Fruit fly (Drosophila melanogaster) whole organism, embryonic: ENCODE data around the gene CG43165.
A peak's percentile ranks its signal among the peaks of the same experiment; 100 is the strongest.

Source experiments
- BEAF-32 ChIP-seq: fragments of 200-800 bp; sonication (Bioruptor generic); optimal IDR thresholded peaks from 3 replicates; lab custom pipeline; 2017; ENCODE audit warnings: missing biosample characterization, missing genetic modification characterization, mild to moderate bottlenecking, moderate library complexity, missing genetic modification reagents
- Bgb ChIP-seq: fragments of 200-800 bp; sonication (Bioruptor generic); IDR thresholded peaks from 2 replicates; pipeline ENCODE4 v1.3.6; 2022; ENCODE audit warnings: missing biosample characterization, missing genetic modification characterization; ENCODE audit not compliant: partially characterized antibody
- CG1024 ChIP-seq: fragments of 200-800 bp; sonication (Bioruptor generic); IDR thresholded peaks from 2 replicates; pipeline ENCODE4 v1.3.6; 2022; ENCODE audit warnings: missing biosample characterization, missing genetic modification characterization
- CG10267 ChIP-seq: fragments of 200-800 bp; sonication (Bioruptor generic); optimal IDR thresholded peaks from 2 replicates; lab custom pipeline; 2018; ENCODE audit warnings: missing biosample characterization, mild to moderate bottlenecking, missing genetic modification characterization, moderate library complexity
- CG10366 ChIP-seq: fragments of 200-800 bp; sonication (Bioruptor generic); IDR thresholded peaks from 2 replicates; pipeline ENCODE4 v1.3.6; 2022; ENCODE audit warnings: missing biosample characterization, missing genetic modification characterization
- CG10565 ChIP-seq: fragments of 200-800 bp; sonication (Bioruptor generic); optimal IDR thresholded peaks from 3 replicates; lab custom pipeline; 2016; ENCODE audit warnings: missing biosample characterization, mild to moderate bottlenecking, missing genetic modification characterization
- CG11093 ChIP-seq: fragments of 200-800 bp; sonication (Bioruptor generic); IDR thresholded peaks from 3 replicates; pipeline ENCODE4 v1.3.6; 2022; ENCODE audit warnings: missing biosample characterization, missing genetic modification characterization
- CG11247 ChIP-seq: fragments of 200-800 bp; sonication (Bioruptor generic); IDR thresholded peaks from 2 replicates; pipeline ENCODE4 v1.3.6; 2022; ENCODE audit warnings: missing biosample characterization, missing genetic modification characterization
- CG11723 ChIP-seq: fragments of 200-800 bp; sonication (Bioruptor generic); optimal IDR thresholded peaks from 2 replicates; lab custom pipeline; 2017; ENCODE audit warnings: missing biosample characterization, mild to moderate bottlenecking, missing genetic modification characterization
- CG12659 ChIP-seq: fragments of 200-800 bp; sonication (Bioruptor generic); optimal IDR thresholded peaks from 3 replicates; lab custom pipeline; 2017; ENCODE audit warnings: mild to moderate bottlenecking, missing biosample characterization, missing genetic modification reagents, missing genetic modification characterization
- CG13775 ChIP-seq: fragments of 200-800 bp; sonication (Bioruptor generic); optimal IDR thresholded peaks from 3 replicates; lab custom pipeline; 2017; ENCODE audit warnings: missing biosample characterization, mild to moderate bottlenecking, missing genetic modification characterization
- CG14710 ChIP-seq: fragments of 200-800 bp; sonication (Bioruptor generic); optimal IDR thresholded peaks from 3 replicates; lab custom pipeline; 2019; ENCODE audit warnings: missing biosample characterization, mild to moderate bottlenecking, missing genetic modification characterization, moderate library complexity
- CG17829 ChIP-seq: fragments of 200-800 bp; optimal IDR thresholded peaks from 2 replicates; lab custom pipeline; 2019; ENCODE audit warnings: missing biosample characterization, mild to moderate bottlenecking, missing genetic modification characterization, moderate library complexity
- CG18011 ChIP-seq: fragments of 200-800 bp; sonication (Bioruptor generic); optimal IDR thresholded peaks from 2 replicates; lab custom pipeline; 2017; ENCODE audit warnings: missing biosample characterization, missing genetic modification characterization, mild to moderate bottlenecking, moderate library complexity, missing genotype
- CG2116 ChIP-seq: fragments of 200-800 bp; sonication (Bioruptor generic); optimal IDR thresholded peaks from 3 replicates; lab custom pipeline; 2018; ENCODE audit warnings: missing biosample characterization, mild to moderate bottlenecking, missing genetic modification characterization
- CG33213 ChIP-seq: fragments of 200-800 bp; sonication (Bioruptor generic); optimal IDR thresholded peaks from 3 replicates; lab custom pipeline; 2016; ENCODE audit warnings: missing biosample characterization, missing genetic modification characterization
- CG42726 ChIP-seq: fragments of 200-800 bp; sonication (Bioruptor generic); IDR thresholded peaks from 2 replicates; pipeline ENCODE4 v1.3.6; 2022; ENCODE audit warnings: missing biosample characterization, missing genetic modification characterization; ENCODE audit not compliant: partially characterized antibody
- CG4617 ChIP-seq: fragments of 200-800 bp; sonication (Bioruptor generic); optimal IDR thresholded peaks from 3 replicates; lab custom pipeline; 2016; ENCODE audit warnings: missing biosample characterization, missing genetic modification characterization, borderline replicate concordance
- CG4854 ChIP-seq: fragments of 200-800 bp; sonication (Bioruptor generic); optimal IDR thresholded peaks from 2 replicates; lab custom pipeline; 2016; ENCODE audit warnings: missing biosample characterization, missing genetic modification characterization, inconsistent platforms
- CG6765 ChIP-seq: fragments of 200-800 bp; sonication (Bioruptor generic); optimal IDR thresholded peaks from 3 replicates; lab custom pipeline; 2017; ENCODE audit warnings: missing biosample characterization, mild to moderate bottlenecking, missing genetic modification characterization
- CG7786 ChIP-seq: fragments of 200-800 bp; sonication (Bioruptor generic); optimal IDR thresholded peaks from 2 replicates; lab custom pipeline; 2016; ENCODE audit warnings: missing biosample characterization, missing genetic modification characterization
- CG8765 ChIP-seq: fragments of 200-800 bp; sonication (Bioruptor generic); IDR thresholded peaks from 2 replicates; pipeline ENCODE4 v1.3.6; 2022; ENCODE audit warnings: missing biosample characterization, missing genetic modification characterization
- CG9876 ChIP-seq: fragments of 200-800 bp; sonication (Bioruptor generic); optimal IDR thresholded peaks from 2 replicates; lab custom pipeline; 2016; ENCODE audit warnings: missing biosample characterization, missing genetic modification characterization
- CrebB ChIP-seq: fragments of 200-800 bp; sonication (Bioruptor generic); optimal IDR thresholded peaks from 3 replicates; lab custom pipeline; 2018; ENCODE audit warnings: missing biosample characterization, mild to moderate bottlenecking, missing genetic modification characterization
- Dp ChIP-seq: fragments of 200-800 bp; sonication (Bioruptor generic); optimal IDR thresholded peaks from 2 replicates; lab custom pipeline; 2018; ENCODE audit warnings: missing biosample characterization, mild to moderate bottlenecking, missing genetic modification characterization, moderate library complexity
- E2f1 ChIP-seq: fragments of 200-800 bp; sonication (Bioruptor generic); IDR thresholded peaks from 2 replicates; pipeline ENCODE4 v1.3.6; 2022; ENCODE audit warnings: missing biosample characterization, missing genetic modification characterization
- E2f2 ChIP-seq: fragments of 200-800 bp; sonication (Bioruptor generic); IDR thresholded peaks from 2 replicates; pipeline ENCODE4 v1.3.6; 2022; ENCODE audit warnings: missing biosample characterization, missing genetic modification characterization
- Fer1 ChIP-seq: fragments of 200-800 bp; sonication (Bioruptor generic); optimal IDR thresholded peaks from 2 replicates; lab custom pipeline; 2017; ENCODE audit warnings: missing biosample characterization, mild to moderate bottlenecking, missing genetic modification characterization
- Hey ChIP-seq: fragments of 200-800 bp; sonication (Bioruptor generic); optimal IDR thresholded peaks from 3 replicates; lab custom pipeline; 2018; ENCODE audit warnings: missing biosample characterization, mild to moderate bottlenecking, missing genetic modification characterization
- HmgZ ChIP-seq: fragments of 200-800 bp; sonication (Bioruptor generic); optimal IDR thresholded peaks from 2 replicates; lab custom pipeline; 2018; ENCODE audit warnings: missing biosample characterization, mild to moderate bottlenecking, missing genetic modification characterization
- Hmx ChIP-seq: fragments of 200-800 bp; sonication (Bioruptor generic); optimal IDR thresholded peaks from 2 replicates; lab custom pipeline; 2016; ENCODE audit warnings: missing biosample characterization, missing genetic modification characterization
- Hr3 ChIP-seq: fragments of 200-800 bp; sonication (Bioruptor generic); optimal IDR thresholded peaks from 3 replicates; lab custom pipeline; 2016; ENCODE audit warnings: missing biosample characterization, missing genetic modification characterization
- Hr39 ChIP-seq: fragments of >200 bp; optimal IDR thresholded peaks from 2 replicates; lab custom pipeline; 2017
- Hsf ChIP-seq: fragments of 200-800 bp; sonication (Bioruptor generic); optimal IDR thresholded peaks from 3 replicates; lab custom pipeline; 2016; ENCODE audit warnings: missing biosample characterization, missing genetic modification characterization
- Jarid2 ChIP-seq: fragments of 200-800 bp; sonication (Bioruptor generic); optimal IDR thresholded peaks from 3 replicates; lab custom pipeline; 2017; ENCODE audit warnings: mild to moderate bottlenecking, missing biosample characterization, missing genetic modification reagents, missing genetic modification characterization
- MBD-R2 ChIP-seq: fragments of 200-800 bp; sonication (Bioruptor generic); IDR thresholded peaks from 2 replicates; pipeline ENCODE4 v1.3.6; 2022; ENCODE audit warnings: missing biosample characterization, missing genetic modification characterization
- amos ChIP-seq: fragments of 200-800 bp; sonication (Bioruptor generic); IDR thresholded peaks from 2 replicates; pipeline ENCODE4 v1.3.6; 2022; ENCODE audit warnings: missing biosample characterization, missing genetic modification characterization; ENCODE audit not compliant: partially characterized antibody
- az2 ChIP-seq: fragments of 200-800 bp; sonication (Bioruptor generic); optimal IDR thresholded peaks from 3 replicates; lab custom pipeline; 2016; ENCODE audit warnings: missing biosample characterization, missing genetic modification characterization
- chinmo ChIP-seq: fragments of 200-800 bp; sonication (Bioruptor generic); IDR thresholded peaks from 4 replicates; pipeline ENCODE4 v1.3.6; 2022; ENCODE audit warnings: missing biosample characterization, missing genetic modification characterization; ENCODE audit not compliant: partially characterized antibody
- emc ChIP-seq: fragments of 200-800 bp; sonication (Bioruptor generic); optimal IDR thresholded peaks from 2 replicates; lab custom pipeline; 2016; ENCODE audit warnings: missing biosample characterization, missing genetic modification characterization
- eve ChIP-seq, 2 experiments: fragments of >200 bp; optimal IDR thresholded peaks; 2 replicates each; lab custom pipeline; 2017; ENCODE audit warnings: missing biosample characterization in 2 of 2, missing genetic modification characterization in 2 of 2
- gcm ChIP-seq: fragments of 200-800 bp; sonication (Bioruptor generic); optimal IDR thresholded peaks from 2 replicates; lab custom pipeline; 2019; ENCODE audit warnings: missing biosample characterization, mild to moderate bottlenecking, missing genetic modification characterization, moderate library complexity
- klu ChIP-seq: fragments of 200-800 bp; sonication (Bioruptor generic); IDR thresholded peaks from 2 replicates; pipeline ENCODE4 v1.3.6; 2022; ENCODE audit warnings: missing biosample characterization, missing genetic modification characterization
- knrl ChIP-seq: fragments of 200-800 bp; sonication (Bioruptor generic); IDR thresholded peaks from 3 replicates; pipeline ENCODE4 v1.3.6; 2022; ENCODE audit warnings: missing biosample characterization, missing genetic modification characterization; ENCODE audit not compliant: partially characterized antibody
- mirr ChIP-seq: fragments of 200-800 bp; sonication (Bioruptor generic); optimal IDR thresholded peaks from 3 replicates; lab custom pipeline; 2018; ENCODE audit warnings: missing biosample characterization, mild to moderate bottlenecking, missing genetic modification characterization
- nmo ChIP-seq: fragments of 200-800 bp; sonication (Bioruptor generic); optimal IDR thresholded peaks from 2 replicates; lab custom pipeline; 2018; ENCODE audit warnings: missing biosample characterization, mild to moderate bottlenecking, missing genetic modification characterization, moderate library complexity
- org-1 ChIP-seq: fragments of 200-800 bp; sonication (Bioruptor generic); optimal IDR thresholded peaks from 2 replicates; lab custom pipeline; 2017; ENCODE audit warnings: missing biosample characterization, missing genetic modification characterization
- pfk ChIP-seq: fragments of 200-800 bp; sonication (Bioruptor generic); optimal IDR thresholded peaks from 2 replicates; lab custom pipeline; 2018; ENCODE audit warnings: missing biosample characterization, mild to moderate bottlenecking, missing genetic modification characterization, moderate library complexity
- run ChIP-seq: fragments of 200-800 bp; sonication (Bioruptor generic); optimal IDR thresholded peaks from 3 replicates; lab custom pipeline; 2018; ENCODE audit warnings: missing biosample characterization, mild to moderate bottlenecking, missing genetic modification characterization
- scrt ChIP-seq: fragments of 200-800 bp; sonication (Bioruptor generic); optimal IDR thresholded peaks from 2 replicates; lab custom pipeline; 2018; ENCODE audit warnings: missing biosample characterization, mild to moderate bottlenecking, missing genetic modification characterization, moderate library complexity
- sd ChIP-seq: fragments of 200-800 bp; sonication (Bioruptor generic); optimal IDR thresholded peaks from 3 replicates; lab custom pipeline; 2018; ENCODE audit warnings: missing biosample characterization, mild to moderate bottlenecking, missing genetic modification characterization, moderate library complexity

CG43165 gene

dm6 chr2L:3711665-3712064, 16.8 kb upstream of the CG43165 start, which contains the start of gene cutlet (continued):
- no peak for TF ChIP-seq org-1 (GFP tag; lab: Kevin White, UChicago)
- TF ChIP-seq Hey (tag; lab: Kevin White, UChicago) = no peak
- TF ChIP-seq CG42726 (GFP tag; lab: Robert Waterston, UW) = no peak
- no peak for TF ChIP-seq CrebB (tag; lab: Kevin White, UChicago)
- TF ChIP-seq pfk = no peak
- no peak for TF ChIP-seq CG11093 (GFP tag; lab: Robert Waterston, UW)
- TF ChIP-seq E2f2 (GFP tag; lab: Robert Waterston, UW) = peak; percentile 91
- TF ChIP-seq CG14710 (tag; lab: Kevin White, UChicago) = peak; percentile 31
- peak; percentile 97 for TF ChIP-seq CG18011 (GFP tag; lab: Kevin White, UChicago)
- TF ChIP-seq run = no peak
- TF ChIP-seq CG2116 (GFP tag; lab: Kevin White, UChicago) = peak; percentile 3
- TF ChIP-seq Hr39 (lab: Kevin White, UChicago) = no peak
- no peak for TF ChIP-seq CG33213 (GFP tag; lab: Kevin White, UChicago)
- TF ChIP-seq klu (GFP tag; lab: Robert Waterston, UW) = no peak
- TF ChIP-seq CG17829 (tag; lab: Kevin White, UChicago) = no peak
- no peak for TF ChIP-seq CG6765
- no peak for TF ChIP-seq Bgb
- TF ChIP-seq CG10366 (GFP tag; lab: Robert Waterston, UW) = no peak
- peak; percentile 74 for TF ChIP-seq sd
- TF ChIP-seq CG12659 (GFP tag; lab: Kevin White, UChicago) = peak; percentile 34
- no peak for TF ChIP-seq CG8765 (GFP tag; lab: Robert Waterston, UW)
- no peak for TF ChIP-seq Hr3 (GFP tag; lab: Kevin White, UChicago)
- peak; percentile 92 for TF ChIP-seq MBD-R2 (GFP tag; lab: Robert Waterston, UW)
- TF ChIP-seq CG13775 = no peak
- TF ChIP-seq HmgZ (tag; lab: Kevin White, UChicago) = peak; percentile 6
- no peak for TF ChIP-seq CG10565 (GFP tag; lab: Kevin White, UChicago)
- no peak for TF ChIP-seq CG11247 (GFP tag; lab: Robert Waterston, UW)
- TF ChIP-seq az2 (GFP tag; lab: Kevin White, UChicago) = no peak
- no peak for TF ChIP-seq CG9876 (GFP tag; lab: Kevin White, UChicago)
- TF ChIP-seq chinmo (GFP tag; lab: Robert Waterston, UW) = no peak
- TF ChIP-seq E2f1 = peak; percentile 86
- peak; percentile 48 for TF ChIP-seq BEAF-32 (GFP tag; lab: Kevin White, UChicago)
- TF ChIP-seq mirr (GFP tag; lab: Kevin White, UChicago) = no peak
- no peak for TF ChIP-seq knrl (GFP tag; lab: Robert Waterston, UW)
- peak; percentile 24 for TF ChIP-seq nmo (GFP tag; lab: Kevin White, UChicago)
- TF ChIP-seq Jarid2 (GFP tag; lab: Kevin White, UChicago) = no peak
- TF ChIP-seq amos (GFP tag; lab: Robert Waterston, UW) = peak; percentile 22; the same call in 1 of the 2 replicates
- TF ChIP-seq Hmx (GFP tag; lab: Kevin White, UChicago) = no peak
- TF ChIP-seq CG7786 (GFP tag; lab: Kevin White, UChicago) = no peak
- peak; percentile 6 for TF ChIP-seq CG4617 (GFP tag; lab: Kevin White, UChicago)
- TF ChIP-seq CG4854 (GFP tag; lab: Kevin White, UChicago) = peak; percentile 85
- peak; percentile 85 for TF ChIP-seq Dp (GFP tag; lab: Kevin White, UChicago)
- peak in 1 of 2 experiments; percentile 27 for TF ChIP-seq eve (GFP tag; optimal IDR thresholded peaks at IDR 0.05; lab: Kevin White, UChicago)
- TF ChIP-seq gcm (GFP tag; lab: Kevin White, UChicago) = no peak
- TF ChIP-seq CG1024 (GFP tag; lab: Robert Waterston, UW) = no peak
- TF ChIP-seq CG11723 (GFP tag; lab: Kevin White, UChicago) = no peak
- TF ChIP-seq emc (GFP tag; lab: Kevin White, UChicago) = no peak
- TF ChIP-seq Hsf (GFP tag; lab: Kevin White, UChicago) = no peak
- no peak for TF ChIP-seq scrt (GFP tag; lab: Kevin White, UChicago)
- peak; percentile 6 for TF ChIP-seq CG10267 (tag; lab: Kevin White, UChicago)
- no peak for TF ChIP-seq Fer1 (GFP tag; lab: Kevin White, UChicago)
